Fruit fly (Drosophila melanogaster) Kc167 (cell line): ENCODE results near the gene Elp1.

ENCODE experiments used
- Myc ChIP-seq: fragments of >200 bp; optimal IDR thresholded peaks from 2 replicates; lab custom pipeline; 2017; ENCODE audit warnings: missing external identifiers
- psq ChIP-seq: fragments of >200 bp; optimal IDR thresholded peaks from 2 replicates; lab custom pipeline; 2017; ENCODE audit warnings: missing external identifiers

- TF ChIP-seq psq, result no peak
- no peak for TF ChIP-seq Myc (lab: Kevin White, UChicago)
These were observed 35.2 kb upstream of the Elp1 start for dm6 chr3R:11615415-11616104.
